Fruit fly (Drosophila melanogaster) whole organism, adult: ENCODE measurements around the gene Cyp28d2.

Experiments used
- CG11617 ChIP-seq: fragments of 200-800 bp; sonication (Bioruptor generic); optimal IDR thresholded peaks from 2 replicates; lab custom pipeline; 2017; ENCODE audit warnings: mild to moderate bottlenecking, missing biosample characterization, missing genetic modification reagents, missing genetic modification characterization
- CG12768 ChIP-seq: fragments of 200-800 bp; sonication (Bioruptor generic); optimal IDR thresholded peaks from 2 replicates; lab custom pipeline; 2017; ENCODE audit warnings: missing biosample characterization, missing genetic modification characterization, mild to moderate bottlenecking, moderate library complexity, missing genetic modification reagents
- CG14711 ChIP-seq: fragments of 200-800 bp; sonication (Bioruptor generic); optimal IDR thresholded peaks from 2 replicates; lab custom pipeline; 2018; ENCODE audit warnings: missing biosample characterization, mild to moderate bottlenecking, missing genetic modification characterization, moderate library complexity
- CG1620 ChIP-seq: fragments of 200-800 bp; sonication (Bioruptor generic); optimal IDR thresholded peaks from 2 replicates; lab custom pipeline; 2016; ENCODE audit warnings: missing biosample characterization, missing genetic modification characterization
- CG33017 ChIP-seq: fragments of 200-800 bp; sonication (Bioruptor generic); optimal IDR thresholded peaks from 2 replicates; lab custom pipeline; 2018; ENCODE audit warnings: missing biosample characterization, mild to moderate bottlenecking, missing genetic modification characterization, moderate library complexity
- CG5204 ChIP-seq: fragments of 200-800 bp; sonication (Bioruptor generic); optimal IDR thresholded peaks from 2 replicates; lab custom pipeline; 2016; ENCODE audit warnings: missing biosample characterization, missing genetic modification characterization
- CG7045 ChIP-seq: fragments of 200-800 bp; sonication (Bioruptor generic); optimal IDR thresholded peaks from 2 replicates; lab custom pipeline; 2017; ENCODE audit warnings: missing biosample characterization, mild to moderate bottlenecking, missing genetic modification characterization
- CG7101 ChIP-seq: fragments of 200-800 bp; sonication (Bioruptor generic); optimal IDR thresholded peaks from 2 replicates; lab custom pipeline; 2018; ENCODE audit warnings: missing biosample characterization, mild to moderate bottlenecking, missing genetic modification characterization, moderate library complexity
- Clk ChIP-seq: fragments of 200-800 bp; sonication (Bioruptor generic); optimal IDR thresholded peaks from 2 replicates; lab custom pipeline; 2017; ENCODE audit warnings: missing biosample characterization, missing genetic modification characterization
- Crg-1 ChIP-seq: fragments of 200-800 bp; sonication (Bioruptor generic); optimal IDR thresholded peaks from 2 replicates; lab custom pipeline; 2016; ENCODE audit warnings: missing biosample characterization, missing genetic modification characterization
- Hr96 ChIP-seq: fragments of 200-800 bp; sonication (Bioruptor generic); optimal IDR thresholded peaks from 2 replicates; lab custom pipeline; 2016; ENCODE audit warnings: missing biosample characterization, missing genetic modification characterization
- Mnt ChIP-seq: fragments of 200-800 bp; sonication (Bioruptor generic); optimal IDR thresholded peaks from 2 replicates; lab custom pipeline; 2016; ENCODE audit warnings: missing biosample characterization, mild to moderate bottlenecking, missing genetic modification characterization
- bab1 ChIP-seq: fragments of 200-800 bp; sonication (Bioruptor generic); optimal IDR thresholded peaks from 3 replicates; lab custom pipeline; 2019; ENCODE audit warnings: missing biosample characterization, mild to moderate bottlenecking, missing genetic modification characterization, moderate library complexity
- cic ChIP-seq: fragments of 200-800 bp; sonication (Bioruptor generic); optimal IDR thresholded peaks from 2 replicates; lab custom pipeline; 2017; ENCODE audit warnings: missing biosample characterization, mild to moderate bottlenecking, missing genetic modification characterization, moderate library complexity
- cnc ChIP-seq, 2 experiments: fragments of >200 bp; optimal IDR thresholded peaks; 2 replicates each; lab custom pipeline; 2017
- kay ChIP-seq: fragments of 200-800 bp; sonication (Bioruptor generic); peaks from one replicate; lab custom pipeline; 2016; ENCODE audit warnings: missing biosample characterization, missing genetic modification characterization, borderline replicate concordance
- ovo ChIP-seq: fragments of 200-800 bp; sonication (Bioruptor generic); optimal IDR thresholded peaks from 2 replicates; lab custom pipeline; 2016; ENCODE audit warnings: missing biosample characterization, missing genetic modification characterization
- pad ChIP-seq: fragments of 200-800 bp; sonication (Bioruptor generic); optimal IDR thresholded peaks from 3 replicates; lab custom pipeline; 2017; ENCODE audit warnings: missing biosample characterization, missing genetic modification characterization, mild to moderate bottlenecking, moderate library complexity, missing genetic modification reagents
- tj ChIP-seq: fragments of 200-800 bp; sonication (Bioruptor generic); optimal IDR thresholded peaks from 3 replicates; lab custom pipeline; 2017; ENCODE audit warnings: missing biosample characterization, mild to moderate bottlenecking, missing genetic modification characterization, moderate library complexity
- toe ChIP-seq: fragments of 200-800 bp; sonication (Bioruptor generic); optimal IDR thresholded peaks from 2 replicates; lab custom pipeline; 2016; ENCODE audit warnings: missing biosample characterization, missing genetic modification characterization

Gene Cyp28d2

DNA sequence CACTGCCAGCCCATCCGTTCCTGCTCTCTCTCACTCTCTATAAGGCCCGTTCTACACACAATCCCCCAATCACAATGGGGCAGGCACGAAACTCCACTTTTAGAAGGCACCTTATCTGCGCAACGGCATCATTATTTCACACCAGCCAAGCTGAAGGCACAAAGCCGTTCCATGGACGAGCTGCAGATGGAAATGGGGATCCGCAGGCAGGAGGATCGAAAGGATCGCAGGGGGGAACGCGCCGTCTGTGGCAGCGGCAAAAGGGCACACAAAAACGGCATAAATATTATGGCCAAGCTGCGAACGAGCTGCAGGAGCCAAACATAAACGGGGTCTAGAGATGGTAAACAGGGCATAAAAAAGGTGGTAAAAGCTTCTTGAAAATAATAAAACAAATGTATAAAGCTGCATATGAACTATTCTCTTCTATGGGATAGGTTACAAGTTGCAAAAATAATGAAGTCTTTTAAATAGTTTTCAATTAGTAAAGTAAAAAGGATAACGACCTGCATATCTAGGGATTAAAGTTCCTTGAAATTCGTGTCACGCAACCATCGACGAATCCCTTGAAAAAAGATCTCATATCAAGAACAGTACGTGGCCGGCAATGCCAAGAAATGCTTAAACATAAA, 45.4 kb downstream of the Cyp28d2 start:
- TF ChIP-seq Hr96 (GFP tag; lab: Kevin White, UChicago) (no peak), cnc (optimal IDR thresholded peaks at IDR 0.05; lab: Kevin White, UChicago) (no peak), CG7045 (GFP tag; lab: Kevin White, UChicago) (no peak)

DNA sequence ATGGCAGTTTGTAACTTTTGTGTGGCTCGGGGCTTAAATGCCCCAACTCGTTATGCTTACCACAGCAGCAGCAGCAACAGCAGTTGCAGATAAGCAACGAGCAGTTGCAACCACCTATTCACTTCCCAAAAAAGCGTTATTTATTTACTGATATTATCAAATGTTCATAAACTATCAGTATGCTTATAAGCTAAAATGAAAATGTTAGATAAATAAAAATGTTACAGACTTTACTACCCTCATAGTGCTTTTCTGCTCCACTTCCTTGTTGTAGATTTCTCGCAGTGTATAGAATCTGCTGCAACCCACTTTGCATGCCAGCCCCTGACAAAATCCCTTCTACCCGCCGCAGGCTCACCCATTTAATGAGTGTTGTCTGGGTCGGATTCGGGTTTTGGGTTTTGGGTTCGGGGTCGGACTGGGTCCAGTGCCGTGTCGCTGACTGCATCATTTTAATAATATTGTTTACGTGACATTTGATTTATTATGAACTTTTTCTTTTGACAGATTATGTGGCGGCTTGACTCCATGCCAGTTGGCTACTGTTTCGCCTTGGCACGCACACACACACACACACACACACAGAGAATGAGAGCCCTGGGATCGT, 47.1 kb downstream of the Cyp28d2 start:
- TF ChIP-seq Clk (no peak), cic (GFP tag; lab: Kevin White, UChicago) (no peak), toe (GFP tag; lab: Kevin White, UChicago) (no peak), cnc (optimal IDR thresholded peaks at IDR 0.05; lab: Kevin White, UChicago) (no peak), CG33017 (tag; lab: Kevin White, UChicago) (no peak), Hr96 (GFP tag; lab: Kevin White, UChicago) (no peak), CG1620 (GFP tag; lab: Kevin White, UChicago) (no peak), CG12768 (no peak), CG7045 (GFP tag; lab: Kevin White, UChicago) (no peak), CG5204 (no peak), CG11617 (GFP tag; lab: Kevin White, UChicago) (no peak), kay (no peak), Mnt (GFP tag; lab: Kevin White, UChicago) (no peak)

DNA sequence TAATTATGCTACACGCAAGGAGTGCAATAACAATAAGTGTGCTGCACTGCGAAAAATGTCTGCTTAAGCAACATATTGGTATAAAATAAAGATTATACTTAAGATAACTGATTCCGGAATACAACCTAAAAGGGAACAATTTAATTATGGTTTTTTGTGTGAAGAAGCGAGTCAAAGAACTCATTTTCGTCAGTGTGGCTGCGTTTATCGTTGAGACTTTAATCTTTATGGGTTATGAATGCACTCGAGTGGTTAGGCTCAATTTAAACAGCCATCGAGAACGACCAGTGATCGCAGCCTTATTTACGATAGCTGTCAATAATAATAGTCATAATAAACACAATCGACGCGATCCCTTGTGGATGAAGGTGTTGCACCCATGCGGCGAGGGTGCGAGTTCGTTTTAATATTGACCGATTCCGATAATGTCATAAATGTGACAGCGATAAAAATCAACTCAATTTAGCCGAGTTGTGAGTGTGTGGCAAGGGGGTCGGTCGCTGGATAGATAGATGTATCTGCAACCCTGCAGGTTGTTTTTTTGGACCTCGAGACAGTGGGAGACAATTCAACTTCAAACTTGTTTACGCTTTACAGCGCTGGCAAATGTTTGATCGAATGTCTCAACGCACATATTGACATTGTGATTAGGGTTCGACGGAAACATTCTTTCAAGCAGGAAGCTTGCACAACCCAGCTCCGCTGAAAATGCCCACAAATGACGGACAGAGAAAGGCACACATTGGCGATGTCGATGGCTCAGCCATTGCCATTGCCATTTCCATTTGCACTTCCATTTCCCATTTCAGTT, 49.2 kb downstream of the Cyp28d2 start:
- no peak for TF ChIP-seq CG14711 (tag; lab: Kevin White, UChicago)
- no peak for TF ChIP-seq cnc (optimal IDR thresholded peaks at IDR 0.05; lab: Kevin White, UChicago)
- peak; percentile 58 for TF ChIP-seq ovo (GFP tag; lab: Kevin White, UChicago)
- TF ChIP-seq CG33017 (tag; lab: Kevin White, UChicago) = peak; percentile 23
- peak; percentile 53 for TF ChIP-seq pad (GFP tag; lab: Kevin White, UChicago)
- peak; percentile 69 for TF ChIP-seq cic (GFP tag; lab: Kevin White, UChicago)
- no peak for TF ChIP-seq Clk
- no peak for TF ChIP-seq bab1 (GFP tag; lab: Kevin White, UChicago)
- no peak for TF ChIP-seq tj
- TF ChIP-seq CG5204 = peak; percentile 40
- peak; percentile 33 for TF ChIP-seq Hr96 (GFP tag; lab: Kevin White, UChicago)
- no peak for TF ChIP-seq kay
- peak; percentile 17 for TF ChIP-seq CG12768
- no peak for TF ChIP-seq CG1620 (GFP tag; lab: Kevin White, UChicago)
- peak; percentile 10 for TF ChIP-seq Crg-1 (GFP tag; lab: Kevin White, UChicago)
- no peak for TF ChIP-seq Mnt (GFP tag; lab: Kevin White, UChicago)
- peak; percentile 20 for TF ChIP-seq CG7045 (GFP tag; lab: Kevin White, UChicago)
- peak; percentile 23 for TF ChIP-seq CG11617 (GFP tag; lab: Kevin White, UChicago)
- TF ChIP-seq toe (GFP tag; lab: Kevin White, UChicago) = no peak
- peak; percentile 54 for TF ChIP-seq CG7101 (tag; lab: Kevin White, UChicago)
